Worm (Caenorhabditis elegans): Measurements from ENCODE around the gene clec-73.

DNA sequence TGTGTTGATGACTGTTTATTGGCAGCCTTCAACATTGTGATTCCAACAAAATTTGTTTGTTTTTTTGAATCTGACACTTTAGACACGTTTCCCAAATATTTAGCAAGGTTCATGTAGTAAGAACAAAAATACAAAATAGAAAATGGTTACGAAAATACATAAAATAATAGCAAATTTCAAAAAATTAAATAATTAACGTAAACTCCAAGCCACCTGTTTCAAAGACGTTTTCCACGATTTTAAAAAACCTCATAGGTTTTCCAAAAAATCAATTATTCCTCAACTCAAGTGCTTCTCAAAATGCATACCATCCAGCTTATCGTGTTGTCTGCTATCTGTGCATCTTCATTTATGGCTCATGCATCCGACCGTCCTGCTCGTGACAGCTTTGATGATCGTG, 38.6 kb downstream of the clec-73 start, which contains the start of gene F56D6.14:
- TF ChIP-seq ama-1 (optimal IDR thresholded peaks at IDR 0.05) (no peak), nhr-12 (tag; optimal IDR thresholded peaks at IDR 0.05) (no peak), aly-2 (tag; optimal IDR thresholded peaks at IDR 0.05) (no peak), nhr-237 (tag; optimal IDR thresholded peaks at IDR 0.05) (no peak), ceh-16 (tag; optimal IDR thresholded peaks at IDR 0.05) (no peak)

Measured in whole organism, L2 larva.